Worm (Caenorhabditis elegans) whole organism, early embryonic: Measurements from ENCODE around the gene ceh-30.

Experiments
- B0310.2 ChIP-seq: sonication (generic microtip); optimal IDR thresholded peaks from 2 replicates; lab custom pipeline; 2016; ENCODE audit warnings: mild to moderate bottlenecking, missing genetic modification characterization, missing compliant biosample characterization
- ama-1 ChIP-seq: fragments of 150-350 bp; optimal IDR thresholded peaks from 2 replicates; lab custom pipeline; 2014
- ceh-13 ChIP-seq: fragments of 200-800 bp; sonication (Bioruptor generic); optimal IDR thresholded peaks from 2 replicates; lab custom pipeline; 2018; ENCODE audit warnings: mild to moderate bottlenecking, missing genetic modification characterization, missing compliant biosample characterization
- ets-7 ChIP-seq: sonication (generic microtip); optimal IDR thresholded peaks from 2 replicates; lab custom pipeline; 2016; ENCODE audit warnings: missing genotype, missing genetic modification characterization, missing compliant biosample characterization
- flt-1 ChIP-seq: fragments of 200-800 bp; sonication (Bioruptor generic); IDR thresholded peaks from 2 replicates; pipeline ENCODE4 v1.3.6; 2022; ENCODE audit warnings: missing genetic modification characterization, missing compliant biosample characterization
- pes-1 ChIP-seq: fragments of 200-800 bp; sonication (Bioruptor generic); IDR thresholded peaks from 2 replicates; pipeline ENCODE4 v1.3.6; 2022; ENCODE audit warnings: missing genetic modification reagents, missing genetic modification characterization, missing compliant biosample characterization
- tbx-37 ChIP-seq: fragments of 200-800 bp; sonication (Bioruptor generic); conservative IDR thresholded peaks from 2 replicates; pipeline ENCODE4 v1.3.6; 2022; ENCODE audit warnings: missing genetic modification reagents, missing genetic modification characterization, missing compliant biosample characterization
- tra-4 ChIP-seq: sonication (generic microtip); optimal IDR thresholded peaks from 2 replicates; lab custom pipeline; 2017; ENCODE audit warnings: missing genetic modification characterization, missing compliant biosample characterization

DNA sequence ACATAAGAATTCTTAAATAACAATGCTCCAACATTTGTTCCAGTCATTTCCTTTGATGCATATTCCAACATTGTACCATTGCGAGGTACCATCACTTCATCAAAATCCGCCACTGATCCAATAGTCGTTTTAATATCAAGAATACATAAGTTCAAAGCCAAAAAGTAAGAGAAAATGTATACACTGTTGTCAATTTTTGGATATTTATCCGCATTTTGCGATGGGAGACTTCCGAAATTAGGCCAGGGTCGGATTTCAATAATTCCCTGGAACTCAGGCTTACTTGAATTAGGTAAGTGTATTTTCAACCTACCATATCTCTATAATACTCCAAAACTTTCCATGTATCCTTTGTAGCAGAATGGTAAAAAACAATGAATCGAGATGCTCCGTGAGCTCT is 29.2 kb upstream of the ceh-30 start, which contains the start of gene M02F4.2:
- TF ChIP-seq tra-4 (tag; lab: Kevin White, UChicago) (no peak), ama-1 (lab: Kevin White, UChicago) (no peak), flt-1 (GFP tag; lab: Robert Waterston, UW) (no peak), B0310.2 (tag; lab: Kevin White, UChicago) (no peak), ets-7 (no peak), ceh-13 (GFP tag; lab: Kevin White, UChicago) (no peak), tbx-37 (no peak), pes-1 (no peak)
